Fruit fly (Drosophila melanogaster): ENCODE results near the gene ATPsynE.

ATPsynE gene

dm6 chr3R:14353733-14354152 lies 27.0 kb downstream of the ATPsynE start (continued):
- TF ChIP-seq tio (GFP tag; optimal IDR thresholded peaks at IDR 0.05): peak; percentile 13
- TF ChIP-seq Awh (GFP tag; IDR thresholded peaks at IDR 0.05): peak; percentile 39; the same call in 1 of the 2 replicates
- 0 out of 3 replicates have a peak, but pooled peaks have one; percentile 21 for TF ChIP-seq CG34422 (GFP tag; IDR thresholded peaks at IDR 0.05)
- no peak for TF ChIP-seq chn (GFP tag; optimal IDR thresholded peaks at IDR 0.05)
- peak; percentile 77 for TF ChIP-seq cwo (GFP tag; optimal IDR thresholded peaks at IDR 0.05)
- 0 out of 2 replicates have a peak, but pooled peaks have one; percentile 16 for TF ChIP-seq GATAe (GFP tag; conservative IDR thresholded peaks at IDR 0.05)
- TF ChIP-seq CG2678 (tag; optimal IDR thresholded peaks at IDR 0.05): peak; percentile 89
- TF ChIP-seq CG3065 (GFP tag; optimal IDR thresholded peaks at IDR 0.05): no peak
- TF ChIP-seq CG4617 (GFP tag; optimal IDR thresholded peaks at IDR 0.05; ENCODE audit: borderline replicate concordance): no peak
- peak; percentile 61 for TF ChIP-seq Atf6 (GFP tag; IDR thresholded peaks at IDR 0.05)
- peak; percentile 71; the same call in 1 of the 3 replicates for TF ChIP-seq ase (GFP tag; IDR thresholded peaks at IDR 0.05)
- TF ChIP-seq CG33557 (GFP tag; optimal IDR thresholded peaks at IDR 0.05): no peak
- TF ChIP-seq Side (GFP tag; optimal IDR thresholded peaks at IDR 0.05): no peak

- no peak for TF ChIP-seq CG17568 (GFP tag; optimal IDR thresholded peaks at IDR 0.05)
- TF ChIP-seq sob (GFP tag; IDR thresholded peaks at IDR 0.05): no peak
- TF ChIP-seq dmrt99B (tag; optimal IDR thresholded peaks at IDR 0.05): no peak
- TF ChIP-seq CG16863 (GFP tag; optimal IDR thresholded peaks at IDR 0.05): no peak
- TF ChIP-seq Blimp-1 (GFP tag; optimal IDR thresholded peaks at IDR 0.05): no peak
- TF ChIP-seq odd (GFP tag; optimal IDR thresholded peaks at IDR 0.05): no peak
- TF ChIP-seq Nf-YB (GFP tag; optimal IDR thresholded peaks at IDR 0.05): no peak
- TF ChIP-seq HLH4C (GFP tag; IDR thresholded peaks at IDR 0.05; ENCODE audit: partially characterized antibody): no peak
- no peak for TF ChIP-seq Oli (tag; optimal IDR thresholded peaks at IDR 0.05)
- TF ChIP-seq Deaf1 (tag; optimal IDR thresholded peaks at IDR 0.05): no peak
- no peak for TF ChIP-seq Abd-B (GFP tag; optimal IDR thresholded peaks at IDR 0.05)
- no peak for TF ChIP-seq vvl (GFP tag; IDR thresholded peaks at IDR 0.05)
- no peak for TF ChIP-seq C15 (GFP tag; IDR thresholded peaks at IDR 0.05)
- TF ChIP-seq CG8924 (tag; optimal IDR thresholded peaks at IDR 0.05): no peak
- no peak for TF ChIP-seq stc (GFP tag; IDR thresholded peaks at IDR 0.05)
- no peak for TF ChIP-seq MBD-R2 (GFP tag; IDR thresholded peaks at IDR 0.05)
Observed at dm6 chr3R:14354599-14354998, 27.9 kb downstream of the ATPsynE start.

- 0 out of 3 replicates have a peak, but pooled peaks have one; percentile 13 for TF ChIP-seq CG11695 (GFP tag; IDR thresholded peaks at IDR 0.05)
- no peak for TF ChIP-seq eyg (GFP tag; optimal IDR thresholded peaks at IDR 0.05)
- no peak for TF ChIP-seq Myb (GFP tag; optimal IDR thresholded peaks at IDR 0.05)
- no peak for TF ChIP-seq CG16779 (GFP tag; IDR thresholded peaks at IDR 0.05)
- no peak for TF ChIP-seq CG6854 (GFP tag; optimal IDR thresholded peaks at IDR 0.05)
- TF ChIP-seq CG15269 (tag; optimal IDR thresholded peaks at IDR 0.05): peak; percentile 8
- no peak for TF ChIP-seq eve (GFP tag; optimal IDR thresholded peaks at IDR 0.05)
- TF ChIP-seq Spps (tag; optimal IDR thresholded peaks at IDR 0.05): no peak
- no peak for TF ChIP-seq CG33557 (GFP tag; optimal IDR thresholded peaks at IDR 0.05)
- peak; percentile 32; the same call in 1 of the 2 replicates for TF ChIP-seq CG14667 (GFP tag; IDR thresholded peaks at IDR 0.05)
- TF ChIP-seq E2f2 (GFP tag; IDR thresholded peaks at IDR 0.05): peak; percentile 18; the same call in 1 of the 2 replicates
- TF ChIP-seq H2.0 (GFP tag; IDR thresholded peaks at IDR 0.05): peak; percentile 43; the same call in 1 of the 2 replicates
- TF ChIP-seq dysf (GFP tag; IDR thresholded peaks at IDR 0.05): 0 out of 3 replicates have a peak, but pooled peaks have one; percentile 12
- no peak for TF ChIP-seq HLH54F (GFP tag; optimal IDR thresholded peaks at IDR 0.05)
- no peak for TF ChIP-seq MBD-R2 (GFP tag; IDR thresholded peaks at IDR 0.05)
- no peak for TF ChIP-seq CG15601 (tag; optimal IDR thresholded peaks at IDR 0.05)
- peak; percentile 53; the same call in 1 of the 3 replicates for TF ChIP-seq CG34422 (GFP tag; IDR thresholded peaks at IDR 0.05)
- TF ChIP-seq zfh2 (GFP tag; optimal IDR thresholded peaks at IDR 0.05): peak; percentile 5
- TF ChIP-seq peb (GFP tag; IDR thresholded peaks at IDR 0.05): no peak
- no peak for TF ChIP-seq pan (optimal IDR thresholded peaks at IDR 0.05)
- peak in 1 of 2 experiments; percentile 57 for TF ChIP-seq pan (GFP tag; optimal IDR thresholded peaks at IDR 0.05 in 1 of 2, IDR thresholded peaks at IDR 0.05 in 1 of 2)
- TF ChIP-seq CG7556 (GFP tag; optimal IDR thresholded peaks at IDR 0.05): peak; percentile 21
- TF ChIP-seq CG11723 (GFP tag; optimal IDR thresholded peaks at IDR 0.05): no peak
- TF ChIP-seq CG3163 (GFP tag; optimal IDR thresholded peaks at IDR 0.05): no peak
Observed at dm6 chr3R:14356619-14357018, 29.9 kb downstream of the ATPsynE start.
